Worm (Caenorhabditis elegans) whole organism, L3 larva: Measurements from ENCODE around the gene T10D4.11.

Experiments
- ama-1 ChIP-seq: fragments of 150-350 bp; optimal IDR thresholded peaks from 2 replicates; lab custom pipeline; 2018
- ceh-82 ChIP-seq: fragments of 150-350 bp; optimal IDR thresholded peaks from 2 replicates; lab custom pipeline; 2014; ENCODE audit warnings: missing biosample characterization, missing genetic modification characterization
- daf-12 ChIP-seq: fragments of 150-350 bp; optimal IDR thresholded peaks from 2 replicates; lab custom pipeline; 2014; ENCODE audit warnings: missing biosample characterization, missing genetic modification reagents, missing genetic modification characterization
- mdl-1 ChIP-seq: fragments of 150-350 bp; optimal IDR thresholded peaks from 2 replicates; lab custom pipeline; 2014; ENCODE audit warnings: missing biosample characterization, missing genetic modification characterization
- nfya-1 ChIP-seq: sonication (generic microtip); optimal IDR thresholded peaks from 2 replicates; lab custom pipeline; 2017; ENCODE audit warnings: missing genetic modification characterization, mild to moderate bottlenecking, missing compliant biosample characterization, antibody characterized with exemption, moderate library complexity; ENCODE audit not compliant: insufficient read depth
- nhr-11 ChIP-seq: fragments of 150-350 bp; optimal IDR thresholded peaks from 2 replicates; lab custom pipeline; 2014; ENCODE audit warnings: missing biosample characterization, missing genetic modification characterization
- nhr-23 ChIP-seq: fragments of 150-350 bp; optimal IDR thresholded peaks from 2 replicates; lab custom pipeline; 2014; ENCODE audit warnings: missing biosample characterization, missing genetic modification reagents, missing genetic modification characterization
- nhr-237 ChIP-seq: fragments of 150-350 bp; optimal IDR thresholded peaks from 2 replicates; lab custom pipeline; 2014; ENCODE audit warnings: missing biosample characterization, missing genetic modification characterization
- nhr-76 ChIP-seq: fragments of 150-350 bp; sonication (generic microtip); optimal IDR thresholded peaks from 5 replicates; lab custom pipeline; 2014; ENCODE audit warnings: missing biosample characterization, missing genetic modification characterization
- nhr-77 ChIP-seq: fragments of 150-350 bp; optimal IDR thresholded peaks from 2 replicates; lab custom pipeline; 2014; ENCODE audit warnings: missing biosample characterization, missing genetic modification characterization
- pha-4 ChIP-seq: fragments of 150-350 bp; optimal IDR thresholded peaks from 2 replicates; lab custom pipeline; 2014; ENCODE audit warnings: missing biosample characterization, missing genetic modification reagents, missing genetic modification characterization
- skn-1 ChIP-seq: fragments of 150-350 bp; optimal IDR thresholded peaks from 2 replicates; lab custom pipeline; 2014; ENCODE audit warnings: missing biosample characterization, missing genetic modification characterization
- ztf-11 ChIP-seq: fragments of 150-350 bp; optimal IDR thresholded peaks from 2 replicates; lab custom pipeline; 2014; ENCODE audit warnings: missing biosample characterization, missing genetic modification characterization
- ztf-4 ChIP-seq: fragments of 150-350 bp; optimal IDR thresholded peaks from 2 replicates; lab custom pipeline; 2014; ENCODE audit warnings: missing biosample characterization, missing genetic modification characterization

ce11 chrII:3113289-3113688, 36.1 kb downstream of the T10D4.11 start:
- TF ChIP-seq nhr-23 (no peak), skn-1 (no peak), ama-1 (lab: Kevin White, UChicago) (no peak), nhr-237 (tag; lab: Kevin White, UChicago) (no peak), pha-4 (tag; lab: Kevin White, UChicago) (no peak), nhr-11 (no peak), nfya-1 (no peak), nhr-76 (tag; lab: Kevin White, UChicago) (no peak), mdl-1 (no peak), ztf-11 (tag; lab: Kevin White, UChicago) (no peak), nhr-77 (tag; lab: Kevin White, UChicago) (no peak), ztf-4 (tag; lab: Kevin White, UChicago) (no peak), ceh-82 (tag; lab: Kevin White, UChicago) (no peak), daf-12 (tag; lab: Kevin White, UChicago) (no peak)
